ENCODE assay signal across 3 fruit fly cellular contexts in the genomic region with DNA sequence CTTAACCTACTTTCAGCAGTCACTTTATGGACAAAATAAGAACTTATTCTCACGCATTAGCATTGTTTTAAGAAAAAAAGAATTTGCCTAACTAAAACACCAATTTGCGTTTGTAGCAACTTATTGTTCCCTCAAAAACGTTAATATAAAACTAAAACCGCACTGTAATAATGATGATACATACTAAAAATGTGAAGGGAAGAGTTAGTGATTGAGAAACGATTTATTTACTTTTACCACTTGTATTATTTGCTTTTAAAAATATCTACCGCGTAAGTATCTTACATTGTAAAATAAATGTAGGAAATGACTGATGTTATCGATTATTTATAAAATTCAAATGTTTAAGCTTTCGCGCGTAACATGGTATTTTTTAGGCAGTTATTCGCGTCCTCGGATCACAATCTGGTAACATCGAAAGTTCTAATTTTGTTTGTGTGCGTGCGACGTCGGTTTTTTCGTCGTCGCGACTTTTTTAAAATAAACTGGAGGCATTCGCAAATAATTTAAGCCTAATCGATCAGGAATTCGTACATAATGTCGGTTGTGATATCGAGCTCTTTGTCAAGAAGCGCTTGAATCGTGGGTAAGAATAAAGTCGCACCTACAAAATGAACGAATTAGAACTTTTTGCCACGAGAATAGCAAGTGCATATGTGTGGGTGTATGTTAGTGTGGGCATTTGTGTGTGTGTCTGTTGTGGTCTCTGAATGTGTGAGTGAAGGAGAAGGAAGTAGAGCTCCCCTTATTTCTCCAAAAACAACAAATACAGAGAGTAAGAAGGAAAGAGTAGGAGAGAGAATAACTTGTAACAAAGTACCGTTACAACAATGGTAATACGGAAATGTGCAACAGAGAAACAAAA.
A peak's percentile ranks its signal among the peaks of the same experiment; 100 is the strongest.
TF ChIP-seq lines count a peak whose summit lies in the region.

A gene (plus strand): TSS at position 418 of the 865 bp plus-strand sequence.

TF ChIP-seq in whole organism, adult, 20 proteins besides CTCF, POLR2A, EP300 and RAD21 (continued from another document):
- no peak for TF ChIP-seq Hr96 (GFP tag; optimal IDR thresholded peaks at IDR 0.05; lab: Kevin White, UChicago)
- no peak for TF ChIP-seq CG14711 (tag; optimal IDR thresholded peaks at IDR 0.05; lab: Kevin White, UChicago)
- no peak for TF ChIP-seq CG1620 (GFP tag; optimal IDR thresholded peaks at IDR 0.05; lab: Kevin White, UChicago)
- peak; percentile 93 for TF ChIP-seq kay (GFP tag; lab: Kevin White, UChicago; ENCODE audit: borderline replicate concordance)

TF ChIP-seq in whole organism, embryonic, 481 proteins besides CTCF, POLR2A, EP300 and RAD21 (continued from another document and continues in another):
- TF ChIP-seq CG15073 (GFP tag; optimal IDR thresholded peaks at IDR 0.05; lab: Kevin White, UChicago) (no peak), Deaf1 (tag; optimal IDR thresholded peaks at IDR 0.05; lab: Kevin White, UChicago) (peak; percentile 80), CG15479 (GFP tag; optimal IDR thresholded peaks at IDR 0.05; lab: Kevin White, UChicago) (no peak), Nf-YC (tag; optimal IDR thresholded peaks at IDR 0.05; lab: Kevin White, UChicago) (peak; percentile 41), Dp (GFP tag; optimal IDR thresholded peaks at IDR 0.05; lab: Kevin White, UChicago) (peak; percentile 88), kni (GFP tag; optimal IDR thresholded peaks at IDR 0.05; lab: Kevin White, UChicago) (peak; percentile 36), CG13894 (tag; optimal IDR thresholded peaks at IDR 0.05; lab: Kevin White, UChicago) (peak; percentile 27), Trl (optimal IDR thresholded peaks at IDR 0.05; lab: Kevin White, UChicago) (peak; percentile 27 to 73), Trl (GFP tag; optimal IDR thresholded peaks at IDR 0.05; lab: Kevin White, UChicago) (no peak), CG9797 (GFP tag; optimal IDR thresholded peaks at IDR 0.05; lab: Kevin White, UChicago) (peak; percentile 61), gfzf (GFP tag; optimal IDR thresholded peaks at IDR 0.05; lab: Kevin White, UChicago) (peak; percentile 84), cg (GFP tag; optimal IDR thresholded peaks at IDR 0.05; lab: Kevin White, UChicago) (peak; percentile 99), Sry-β (GFP tag; optimal IDR thresholded peaks at IDR 0.05; lab: Kevin White, UChicago) (no peak), Hand (GFP tag; optimal IDR thresholded peaks at IDR 0.05; lab: Kevin White, UChicago) (no peak), sisA (GFP tag; IDR thresholded peaks at IDR 0.05; lab: Robert Waterston, UW) (no peak), unpg (GFP tag; optimal IDR thresholded peaks at IDR 0.05; lab: Kevin White, UChicago) (no peak), stwl (tag; optimal IDR thresholded peaks at IDR 0.05; lab: Kevin White, UChicago) (peak; percentile 50), Atf3 (GFP tag; optimal IDR thresholded peaks at IDR 0.05; lab: Kevin White, UChicago) (no peak), CG10543 (GFP tag; optimal IDR thresholded peaks at IDR 0.05; lab: Kevin White, UChicago) (peak; percentile 4), cad (GFP tag; optimal IDR thresholded peaks at IDR 0.05; lab: Kevin White, UChicago) (no peak), gro (GFP tag; optimal IDR thresholded peaks at IDR 0.05; lab: Kevin White, UChicago) (peak; percentile 34), CG34376 (GFP tag; optimal IDR thresholded peaks at IDR 0.05; lab: Kevin White, UChicago) (peak; percentile 17), dan (GFP tag; IDR thresholded peaks at IDR 0.05; lab: Robert Waterston, UW) (no peak), amos (GFP tag; IDR thresholded peaks at IDR 0.05; lab: Robert Waterston, UW; ENCODE audit: partially characterized antibody) (peak; percentile 48), CG3838 (GFP tag; optimal IDR thresholded peaks at IDR 0.05; lab: Kevin White, UChicago) (no peak), sens (GFP tag; lab: Kevin White, UChicago) (peak; percentile 59), hbn (GFP tag; IDR thresholded peaks at IDR 0.05; lab: Robert Waterston, UW; ENCODE audit: partially characterized antibody) (peak; percentile 21; the same call in 1 of the 2 replicates), caup (GFP tag; optimal IDR thresholded peaks at IDR 0.05; lab: Kevin White, UChicago; ENCODE audit: severe bottlenecking) (no peak), ewg (GFP tag; optimal IDR thresholded peaks at IDR 0.05; lab: Kevin White, UChicago) (peak; percentile 8), CG2678 (tag; optimal IDR thresholded peaks at IDR 0.05; lab: Kevin White, UChicago) (no peak), seq (GFP tag; IDR thresholded peaks at IDR 0.05; lab: Robert Waterston, UW) (no peak), CG11504 (tag; optimal IDR thresholded peaks at IDR 0.05; lab: Kevin White, UChicago) (peak; percentile 6), Fer1 (GFP tag; optimal IDR thresholded peaks at IDR 0.05; lab: Kevin White, UChicago) (peak; percentile 24), nerfin-2 (GFP tag; IDR thresholded peaks at IDR 0.05; lab: Robert Waterston, UW; ENCODE audit: partially characterized antibody) (no peak), HmgZ (tag; optimal IDR thresholded peaks at IDR 0.05; lab: Kevin White, UChicago) (peak; percentile 35), CG8089 (GFP tag; optimal IDR thresholded peaks at IDR 0.05; lab: Kevin White, UChicago) (no peak), Dref (GFP tag; IDR thresholded peaks at IDR 0.05; lab: Robert Waterston, UW) (peak; percentile 70), CG18011 (GFP tag; optimal IDR thresholded peaks at IDR 0.05; lab: Kevin White, UChicago) (no peak), esg (GFP tag; conservative IDR thresholded peaks at IDR 0.05; lab: Robert Waterston, UW) (no peak), CG34422 (GFP tag; IDR thresholded peaks at IDR 0.05; lab: Robert Waterston, UW) (peak; percentile 19; the same call in 1 of the 3 replicates), zf30C (GFP tag; optimal IDR thresholded peaks at IDR 0.05; lab: Kevin White, UChicago) (no peak), Bgb (GFP tag; IDR thresholded peaks at IDR 0.05; lab: Robert Waterston, UW; ENCODE audit: partially characterized antibody) (peak; percentile 59), Dfd (GFP tag; optimal IDR thresholded peaks at IDR 0.05; lab: Kevin White, UChicago) (no peak), bbx (GFP tag; IDR thresholded peaks at IDR 0.05; lab: Robert Waterston, UW; ENCODE audit: partially characterized antibody) (peak; percentile 41), MBD-R2 (GFP tag; IDR thresholded peaks at IDR 0.05; lab: Robert Waterston, UW) (0 out of 2 replicates have a peak, but pooled peaks have one; percentile 21), CG7745 (tag; optimal IDR thresholded peaks at IDR 0.05; lab: Kevin White, UChicago) (no peak), CG17568 (GFP tag; optimal IDR thresholded peaks at IDR 0.05; lab: Kevin White, UChicago) (no peak), pzg (GFP tag; optimal IDR thresholded peaks at IDR 0.05; lab: Kevin White, UChicago) (peak; percentile 67), CG7987 (GFP tag; optimal IDR thresholded peaks at IDR 0.05; lab: Kevin White, UChicago) (no peak), Mrtf (GFP tag; IDR thresholded peaks at IDR 0.05; lab: Robert Waterston, UW) (no peak), CG15514 (GFP tag; optimal IDR thresholded peaks at IDR 0.05; lab: Kevin White, UChicago) (peak; percentile 28), sd (tag; optimal IDR thresholded peaks at IDR 0.05; lab: Kevin White, UChicago) (peak; percentile 77), Sry-δ (GFP tag; optimal IDR thresholded peaks at IDR 0.05; lab: Kevin White, UChicago) (peak; percentile 31), MESR4 (GFP tag; optimal IDR thresholded peaks at IDR 0.05; lab: Kevin White, UChicago) (peak; percentile 79), CG1603 (tag; optimal IDR thresholded peaks at IDR 0.05; lab: Kevin White, UChicago) (peak; percentile 22), CG13287 (GFP tag; IDR thresholded peaks at IDR 0.05; lab: Robert Waterston, UW; ENCODE audit: partially characterized antibody) (peak; percentile 32; the same call in 1 of the 2 replicates), CG10147 (GFP tag; optimal IDR thresholded peaks at IDR 0.05; lab: Kevin White, UChicago) (peak; percentile 36)

TF ChIP-seq in whole organism, prepupa, 60 proteins besides CTCF, POLR2A, EP300 and RAD21 (continued from another document):
- TF ChIP-seq OdsH (GFP tag; optimal IDR thresholded peaks at IDR 0.05; lab: Kevin White, UChicago) (no peak), acj6 (GFP tag; optimal IDR thresholded peaks at IDR 0.05; lab: Kevin White, UChicago) (no peak), Sox15 (GFP tag; optimal IDR thresholded peaks at IDR 0.05; lab: Kevin White, UChicago) (no peak)
